Worm (Caenorhabditis elegans): Measurements from ENCODE around the gene F31F4.1.

Gene F31F4.1

DNA sequence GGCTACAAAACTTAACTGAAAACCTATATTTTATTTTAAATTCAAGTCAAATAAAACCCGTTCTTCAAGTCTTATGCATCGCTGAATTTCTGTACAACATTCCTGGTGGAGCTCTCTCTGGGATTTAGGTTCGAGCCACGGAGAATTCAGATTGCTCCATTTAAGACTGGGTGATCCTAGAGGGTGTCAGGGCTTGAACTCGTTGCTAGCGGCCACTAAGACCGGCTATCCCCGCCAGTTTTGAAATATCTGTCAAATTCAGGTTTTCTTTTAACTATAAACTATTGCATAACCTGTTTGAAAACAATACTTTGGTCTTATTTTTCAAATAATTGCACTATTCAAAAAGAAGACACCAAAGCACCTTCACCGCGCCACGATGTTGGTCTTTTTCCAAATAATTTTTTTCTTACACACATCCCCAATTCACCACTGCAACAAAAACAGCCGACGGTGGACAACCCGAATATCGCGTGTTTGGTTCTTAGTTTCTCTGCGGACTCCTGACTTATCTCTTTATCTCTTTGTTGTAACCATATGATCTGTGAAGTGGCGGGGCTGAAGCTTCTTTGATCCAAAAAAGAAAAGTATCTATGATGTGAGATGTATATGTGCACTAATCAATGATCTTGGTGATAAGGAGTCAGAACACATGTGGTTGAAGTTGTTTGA, 45.1 kb downstream of the F31F4.1 start (continued):
- TF ChIP-seq unc-30 (tag; optimal IDR thresholded peaks at IDR 0.05): no peak
- peak; percentile 76 for TF ChIP-seq ztf-4 (tag; optimal IDR thresholded peaks at IDR 0.05)
- TF ChIP-seq nhr-11 (tag; optimal IDR thresholded peaks at IDR 0.05): no peak
- no peak for TF ChIP-seq fkh-8 (tag; optimal IDR thresholded peaks at IDR 0.05)
- TF ChIP-seq nhr-19 (GFP tag; conservative IDR thresholded peaks at IDR 0.05): peak; percentile 93
- peak; percentile 38 to 62 for TF ChIP-seq lsy-2 (tag; optimal IDR thresholded peaks at IDR 0.05)
- TF ChIP-seq swsn-7 (tag; optimal IDR thresholded peaks at IDR 0.05): peak; percentile 39
- TF ChIP-seq C34B4.2 (tag; optimal IDR thresholded peaks at IDR 0.05): no peak
- no peak for TF ChIP-seq ceh-90 (tag; optimal IDR thresholded peaks at IDR 0.05)
- no peak for TF ChIP-seq nhr-28 (tag; optimal IDR thresholded peaks at IDR 0.05)
- peak; percentile 79 for TF ChIP-seq ama-1 (optimal IDR thresholded peaks at IDR 0.05)
- TF ChIP-seq pax-3 (tag; optimal IDR thresholded peaks at IDR 0.05): no peak
- TF ChIP-seq egl-27 (tag; optimal IDR thresholded peaks at IDR 0.05): no peak
- no peak for TF ChIP-seq lin-39 (tag; optimal IDR thresholded peaks at IDR 0.05)
- no peak for TF ChIP-seq lin-15B (tag; optimal IDR thresholded peaks at IDR 0.05)
- no peak for TF ChIP-seq dsc-1 (tag; optimal IDR thresholded peaks at IDR 0.05)
- peak in 1 of 2 experiments; percentile 86 for TF ChIP-seq mdl-1 (tag; optimal IDR thresholded peaks at IDR 0.05)
- no peak for TF ChIP-seq zag-1 (tag; optimal IDR thresholded peaks at IDR 0.05)
- TF ChIP-seq nhr-77 (tag; optimal IDR thresholded peaks at IDR 0.05): no peak
- no peak for TF ChIP-seq lin-13 (GFP tag; optimal IDR thresholded peaks at IDR 0.05)
- no peak for TF ChIP-seq vab-15 (tag; optimal IDR thresholded peaks at IDR 0.05)
- no peak for TF ChIP-seq F16B12.6 (tag; optimal IDR thresholded peaks at IDR 0.05)
- peak; percentile 80 for TF ChIP-seq rnt-1 (tag; optimal IDR thresholded peaks at IDR 0.05)
- no peak for TF ChIP-seq aha-1 (tag; optimal IDR thresholded peaks at IDR 0.05)
- TF ChIP-seq elt-3 (tag; optimal IDR thresholded peaks at IDR 0.05): peak in 2 of 6 experiments; percentile 13 to 83
- TF ChIP-seq unc-86 (tag; optimal IDR thresholded peaks at IDR 0.05): no peak
- peak; percentile 44 for TF ChIP-seq xbp-1 (tag; optimal IDR thresholded peaks at IDR 0.05)
- TF ChIP-seq mab-9 (GFP tag; IDR thresholded peaks at IDR 0.05): no peak
- peak; percentile 68 for TF ChIP-seq unc-130 (tag; optimal IDR thresholded peaks at IDR 0.05)
- TF ChIP-seq hlh-17 (GFP tag; optimal IDR thresholded peaks at IDR 0.05; ENCODE audit: borderline replicate concordance): no peak
- TF ChIP-seq zip-4 (GFP tag; optimal IDR thresholded peaks at IDR 0.05): no peak
- no peak for TF ChIP-seq tlp-1 (tag; optimal IDR thresholded peaks at IDR 0.05)
- no peak for TF ChIP-seq ets-5 (GFP tag; IDR thresholded peaks at IDR 0.05)
- TF ChIP-seq lin-14 (GFP tag; optimal IDR thresholded peaks at IDR 0.05): peak; percentile 91
- no peak for TF ChIP-seq Y116A8C.19 (tag; optimal IDR thresholded peaks at IDR 0.05; ENCODE audit: borderline replicate concordance)
- peak; percentile 28 for TF ChIP-seq irx-1 (tag; optimal IDR thresholded peaks at IDR 0.05)
- no peak for TF ChIP-seq fkh-4 (tag; optimal IDR thresholded peaks at IDR 0.05; ENCODE audit: borderline replicate concordance)
- no peak for TF ChIP-seq isw-1 (GFP tag; IDR thresholded peaks at IDR 0.05)
- TF ChIP-seq fos-1 (tag; optimal IDR thresholded peaks at IDR 0.05): no peak
- TF ChIP-seq jun-1 (tag; optimal IDR thresholded peaks at IDR 0.05): no peak
- peak; percentile 47 for TF ChIP-seq mep-1 (tag; optimal IDR thresholded peaks at IDR 0.05)
- TF ChIP-seq lir-3 (tag; optimal IDR thresholded peaks at IDR 0.05; ENCODE audit: poor library complexity): peak; percentile 81
- no peak for TF ChIP-seq sptf-1 (tag; optimal IDR thresholded peaks at IDR 0.05)
- no peak for TF ChIP-seq ztf-11 (tag; optimal IDR thresholded peaks at IDR 0.05)
- TF ChIP-seq pag-3 (tag; optimal IDR thresholded peaks at IDR 0.05; ENCODE audit: borderline replicate concordance, insufficient read depth): no peak
- TF ChIP-seq nhr-47 (tag; optimal IDR thresholded peaks at IDR 0.05): peak; percentile 57
- TF ChIP-seq nhr-237 (tag; optimal IDR thresholded peaks at IDR 0.05): no peak
- TF ChIP-seq sox-4 (tag; optimal IDR thresholded peaks at IDR 0.05): no peak
- no peak for TF ChIP-seq nhr-12 (tag; optimal IDR thresholded peaks at IDR 0.05)
- no peak for TF ChIP-seq ceh-82 (tag; optimal IDR thresholded peaks at IDR 0.05)
- peak; percentile 71 for TF ChIP-seq tbx-2 (tag; optimal IDR thresholded peaks at IDR 0.05)
- TF ChIP-seq nhr-85 (tag): peak; percentile 75
- peak; percentile 57 for TF ChIP-seq C16A3.4 (tag; optimal IDR thresholded peaks at IDR 0.05)
